Worm (Caenorhabditis elegans) whole organism, midembryonic: ENCODE data around the gene C03C10.2.

Source experiments
- flt-1 ChIP-seq: fragments of 200-800 bp; sonication (Bioruptor generic); IDR thresholded peaks from 2 replicates; pipeline ENCODE4 v1.3.6; 2022; ENCODE audit warnings: missing genetic modification characterization, missing compliant biosample characterization
- med-1 ChIP-seq: sonication (generic microtip); optimal IDR thresholded peaks from 2 replicates; lab custom pipeline; 2017; ENCODE audit warnings: missing genetic modification characterization, mild to moderate bottlenecking, missing compliant biosample characterization, antibody characterized with exemption, missing genetic modification reagents; ENCODE audit not compliant: insufficient read depth
- ref-1 ChIP-seq: fragments of 200-800 bp; sonication (Bioruptor generic); conservative IDR thresholded peaks from 2 replicates; pipeline ENCODE4 v1.3.6; 2022; ENCODE audit warnings: missing genetic modification reagents, missing genetic modification characterization, missing compliant biosample characterization
- ztf-23 ChIP-seq: fragments of 200-800 bp; sonication (Bioruptor generic); IDR thresholded peaks from 2 replicates; pipeline ENCODE4 v1.3.6; 2022; ENCODE audit warnings: missing genetic modification reagents, missing genetic modification characterization, missing compliant biosample characterization

ce11 chrIII:4085657-4086056, 5.2 kb upstream of the C03C10.2 start:
- TF ChIP-seq flt-1: no peak
- TF ChIP-seq ref-1 (GFP tag; lab: Robert Waterston, UW): no peak
- no peak for TF ChIP-seq med-1 (GFP tag; lab: Kevin White, UChicago)
- no peak for TF ChIP-seq ztf-23 (GFP tag; lab: Robert Waterston, UW)
